Fruit fly (Drosophila melanogaster) Kc167 (cell line): Measurements from ENCODE around the gene CG15136.

Experiments used
- insv ChIP-seq: fragments of >200 bp; optimal IDR thresholded peaks from 3 replicates; lab custom pipeline; 2018; ENCODE audit warnings: missing external identifiers
- ttk ChIP-seq: sonication (Bioruptor generic); optimal IDR thresholded peaks from 2 replicates; lab custom pipeline; 2017; ENCODE audit warnings: missing external identifiers

dm6 chr2L:17014600-17014999 is 33.5 kb downstream of the CG15136 start, which contains the start of gene CG6304:
- TF ChIP-seq ttk (no peak), insv (lab: Kevin White, UChicago) (no peak)
